Fruit fly (Drosophila melanogaster) whole organism: ENCODE data around the gene koko.

ENCODE experiments used
- CG8478 ChIP-seq: fragments of >200 bp; optimal IDR thresholded peaks from 2 replicates; lab custom pipeline; 2018; ENCODE audit warnings: inconsistent platforms
- Dll ChIP-seq: fragments of >200 bp; optimal IDR thresholded peaks from 2 replicates; lab custom pipeline; 2017
- EcR ChIP-seq, 2 experiments: fragments of >200 bp; optimal IDR thresholded peaks; 2 replicates each; lab custom pipeline; 2017; ENCODE audit warnings: missing biosample characterization in 2 of 2, missing genetic modification characterization in 2 of 2, missing genetic modification reagents in 2 of 2
- pan ChIP-seq: fragments of >200 bp; optimal IDR thresholded peaks from 2 replicates; lab custom pipeline; 2017
- psq ChIP-seq: fragments of >200 bp; optimal IDR thresholded peaks from 2 replicates; lab custom pipeline; 2017
- usp ChIP-seq: fragments of >200 bp; optimal IDR thresholded peaks from 2 replicates; lab custom pipeline; 2017; ENCODE audit warnings: missing biosample characterization, missing genetic modification characterization, mixed read lengths

- TF ChIP-seq psq = no peak
- no peak for TF ChIP-seq pan
- no peak for TF ChIP-seq CG8478 (lab: Kevin White, UChicago)
- TF ChIP-seq usp (GFP tag; lab: Kevin White, UChicago) = no peak
- no peak for TF ChIP-seq EcR (GFP tag; optimal IDR thresholded peaks at IDR 0.05; lab: Kevin White, UChicago)
- no peak for TF ChIP-seq Dll (lab: Kevin White, UChicago)
Measured at dm6 chr3R:18399698-18400020, 3.2 kb upstream of the koko start.
